Fruit fly (Drosophila melanogaster): ENCODE results near the gene retm.

The retm gene

DNA sequence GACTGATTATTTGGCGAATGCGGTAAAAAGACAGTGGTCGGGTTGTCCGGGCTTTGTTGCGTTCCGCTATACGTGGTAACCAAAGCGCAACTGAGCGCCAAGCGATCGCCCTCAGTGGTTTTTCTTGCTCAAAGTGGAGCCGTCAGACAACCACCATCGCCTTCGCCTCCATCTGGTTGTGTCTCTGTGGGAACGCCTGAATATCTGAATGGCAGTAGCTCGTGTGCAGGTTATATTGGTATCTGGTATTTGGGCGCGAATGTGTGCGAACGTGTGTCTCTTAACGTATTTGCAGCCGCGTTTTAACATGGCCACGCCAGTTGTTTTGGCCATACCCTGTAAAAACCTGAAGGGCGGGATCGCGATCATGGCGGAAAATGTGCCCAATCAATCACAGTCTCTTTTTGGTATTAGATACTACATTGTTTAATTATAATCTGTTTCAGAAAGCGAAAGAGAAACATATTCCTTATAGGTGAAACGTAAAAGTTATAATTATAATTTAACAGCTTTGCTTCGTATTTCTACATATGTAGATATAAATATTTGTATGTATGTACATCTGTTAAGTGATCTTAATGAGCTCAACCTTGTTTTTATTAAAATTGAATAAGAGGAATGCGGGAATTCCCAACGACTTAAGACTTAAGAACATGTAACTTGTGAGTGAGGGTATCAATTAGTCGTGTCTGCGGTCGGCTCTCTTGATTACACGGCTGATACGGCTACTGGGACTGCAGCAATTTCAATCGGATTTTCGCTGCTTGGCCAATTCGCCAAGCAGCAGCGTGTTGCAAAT, 16.4 kb upstream of the retm start:
- TF ChIP-seq CG15710 (tag; optimal IDR thresholded peaks at IDR 0.05) (peak; percentile 60), CG34367 (tag; optimal IDR thresholded peaks at IDR 0.05) (peak; percentile 31), CG9948 (tag; optimal IDR thresholded peaks at IDR 0.05) (peak; percentile 49), CG14655 (GFP tag; optimal IDR thresholded peaks at IDR 0.05) (peak; percentile 62), CG8301 (tag; optimal IDR thresholded peaks at IDR 0.05) (peak; percentile 68), Pif1A (GFP tag; optimal IDR thresholded peaks at IDR 0.05) (peak; percentile 46), fd96Ca (GFP tag; IDR thresholded peaks at IDR 0.05) (no peak), gl (tag; optimal IDR thresholded peaks at IDR 0.05) (no peak), EcR (GFP tag; optimal IDR thresholded peaks at IDR 0.05) (peak; percentile 9), CG32121 (GFP tag; IDR thresholded peaks at IDR 0.05) (no peak), Ets98B (GFP tag; IDR thresholded peaks at IDR 0.05) (peak; percentile 8; the same call in 1 of the 2 replicates), Pif1B (GFP tag; optimal IDR thresholded peaks at IDR 0.05) (peak; percentile 31), CG8159 (tag; optimal IDR thresholded peaks at IDR 0.05) (peak; percentile 69), rn (GFP tag; IDR thresholded peaks at IDR 0.05) (no peak), Snoo (tag; optimal IDR thresholded peaks at IDR 0.05) (peak; percentile 36), CG10348 (GFP tag; IDR thresholded peaks at IDR 0.05) (no peak), CG12605 (GFP tag; IDR thresholded peaks at IDR 0.05) (no peak), D1 (tag; optimal IDR thresholded peaks at IDR 0.05) (peak; percentile 21), CG13204 (GFP tag; optimal IDR thresholded peaks at IDR 0.05) (no peak), CG4496 (GFP tag; IDR thresholded peaks at IDR 0.05) (peak; percentile 44; the same call in 1 of the 3 replicates), CG17806 (tag; optimal IDR thresholded peaks at IDR 0.05) (peak; percentile 48)

DNA sequence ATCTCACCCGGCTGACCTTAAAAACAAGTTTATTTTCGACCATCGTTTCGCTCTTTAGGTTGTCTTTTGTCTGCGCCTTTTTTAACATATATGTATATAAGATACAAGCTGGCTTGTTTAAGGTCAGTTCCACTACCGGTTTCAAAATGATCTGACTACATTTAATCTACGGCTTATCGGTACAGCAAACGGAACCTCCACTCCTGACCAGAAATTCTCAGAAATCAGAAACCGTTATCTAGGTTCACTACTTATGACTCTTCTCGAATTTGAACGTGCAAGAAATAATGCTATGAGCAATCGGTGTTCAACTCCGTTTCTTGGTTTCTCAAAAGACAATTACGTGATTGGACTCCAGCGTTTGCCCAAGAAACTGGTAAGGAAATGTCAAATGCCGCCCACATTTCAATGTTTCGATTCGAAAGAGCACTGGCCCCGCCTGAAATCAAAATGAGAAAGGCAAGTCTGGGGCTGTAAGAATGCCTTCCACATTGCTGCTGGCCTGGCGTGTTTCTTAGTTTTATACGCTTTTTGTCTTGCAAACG, 14.4 kb upstream of the retm start:
- TF ChIP-seq CG34367 (tag; optimal IDR thresholded peaks at IDR 0.05) (no peak), EcR (GFP tag; optimal IDR thresholded peaks at IDR 0.05) (peak; percentile 75)

DNA sequence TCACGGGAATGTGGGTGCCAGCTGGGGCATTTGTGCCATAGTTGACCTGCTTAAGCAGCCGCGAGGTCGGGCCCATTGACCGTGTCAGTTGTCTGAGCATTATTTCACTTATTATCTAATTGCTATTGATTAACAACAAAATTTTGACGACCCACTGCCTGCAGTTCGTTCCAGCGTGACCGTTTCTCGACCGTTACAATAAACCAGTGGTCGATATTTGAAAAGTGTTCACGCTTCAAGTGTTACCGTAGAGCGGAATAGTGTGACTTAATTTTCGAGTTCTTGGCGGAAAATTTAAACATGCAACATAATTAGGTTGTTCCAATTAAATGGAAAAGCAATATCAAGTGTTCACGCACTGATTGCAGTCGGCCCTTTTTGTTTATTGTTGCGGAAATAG, 11.8 kb upstream of the retm start, which contains the start of gene HemK1:
HemK1 (minus strand) TSS at position 190 of the 400 bp plus-strand sequence.
- no peak for TF ChIP-seq CG34367 (tag; optimal IDR thresholded peaks at IDR 0.05)
- TF ChIP-seq gl (tag; optimal IDR thresholded peaks at IDR 0.05): no peak
- no peak for TF ChIP-seq CG13204 (GFP tag; optimal IDR thresholded peaks at IDR 0.05)
- no peak for TF ChIP-seq CG32121 (GFP tag; IDR thresholded peaks at IDR 0.05)
- no peak for TF ChIP-seq CG17806 (tag; optimal IDR thresholded peaks at IDR 0.05)
- no peak for TF ChIP-seq CG12605 (GFP tag; IDR thresholded peaks at IDR 0.05)
- TF ChIP-seq Pif1A (GFP tag; optimal IDR thresholded peaks at IDR 0.05): no peak
- no peak for TF ChIP-seq CG9948 (tag; optimal IDR thresholded peaks at IDR 0.05)
- no peak for TF ChIP-seq Snoo (tag; optimal IDR thresholded peaks at IDR 0.05)
- no peak for TF ChIP-seq CG10348 (GFP tag; IDR thresholded peaks at IDR 0.05)
- no peak for TF ChIP-seq EcR (GFP tag; optimal IDR thresholded peaks at IDR 0.05)
- no peak for TF ChIP-seq CG15710 (tag; optimal IDR thresholded peaks at IDR 0.05)
- no peak for TF ChIP-seq CG4496 (GFP tag; IDR thresholded peaks at IDR 0.05)
- TF ChIP-seq CG14655 (GFP tag; optimal IDR thresholded peaks at IDR 0.05): no peak
- no peak for TF ChIP-seq CG8301 (tag; optimal IDR thresholded peaks at IDR 0.05)
- TF ChIP-seq Pif1B (GFP tag; optimal IDR thresholded peaks at IDR 0.05): no peak
- no peak for TF ChIP-seq D1 (tag; optimal IDR thresholded peaks at IDR 0.05)
- no peak for TF ChIP-seq fd96Ca (GFP tag; IDR thresholded peaks at IDR 0.05)
- no peak for TF ChIP-seq Ets98B (GFP tag; IDR thresholded peaks at IDR 0.05)
- no peak for TF ChIP-seq CG8159 (tag; optimal IDR thresholded peaks at IDR 0.05)

DNA sequence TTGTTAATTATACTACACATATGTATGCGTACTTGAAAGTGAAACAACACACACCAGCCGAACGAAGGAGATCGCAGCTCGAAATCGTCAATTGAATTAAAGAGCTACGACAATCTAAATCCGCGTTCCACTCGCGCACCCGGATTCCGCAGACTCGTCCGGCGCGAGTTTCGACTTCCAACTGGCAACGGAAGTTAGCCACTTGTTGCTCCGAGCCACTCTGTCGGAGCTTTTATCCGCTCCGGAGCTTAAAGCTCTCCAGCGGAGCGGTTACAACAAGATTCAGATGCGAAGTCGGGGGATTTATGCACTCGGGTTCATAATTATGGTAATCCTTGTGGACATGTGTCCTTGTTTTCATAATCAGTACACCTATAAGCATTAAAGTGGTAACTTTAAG, 9.8 kb upstream of the retm start, which contains the start of gene Rchy1:
Rchy1 (minus strand) TSS at position 173 of the 400 bp plus-strand sequence.
- peak; percentile 15 for TF ChIP-seq Pif1A (GFP tag; optimal IDR thresholded peaks at IDR 0.05)
- peak; percentile 93 for TF ChIP-seq CG12605 (GFP tag; IDR thresholded peaks at IDR 0.05)
- peak; percentile 44; the same call in 1 of the 2 replicates for TF ChIP-seq Ets98B (GFP tag; IDR thresholded peaks at IDR 0.05)
- TF ChIP-seq rn (GFP tag; IDR thresholded peaks at IDR 0.05): no peak
- TF ChIP-seq fd96Ca (GFP tag; IDR thresholded peaks at IDR 0.05): no peak
- TF ChIP-seq CG8301 (tag; optimal IDR thresholded peaks at IDR 0.05): no peak
- TF ChIP-seq CG10348 (GFP tag; IDR thresholded peaks at IDR 0.05): no peak
- TF ChIP-seq CG14655 (GFP tag; optimal IDR thresholded peaks at IDR 0.05): no peak
- TF ChIP-seq CG32121 (GFP tag; IDR thresholded peaks at IDR 0.05): 0 out of 2 replicates have a peak, but pooled peaks have one; percentile 18
- TF ChIP-seq Snoo (tag; optimal IDR thresholded peaks at IDR 0.05): peak; percentile 1
- TF ChIP-seq D1 (tag; optimal IDR thresholded peaks at IDR 0.05): no peak
- no peak for TF ChIP-seq CG15710 (tag; optimal IDR thresholded peaks at IDR 0.05)
- TF ChIP-seq gl (tag; optimal IDR thresholded peaks at IDR 0.05): peak; percentile 20
- TF ChIP-seq CG4496 (GFP tag; IDR thresholded peaks at IDR 0.05): peak; percentile 15; the same call in 1 of the 3 replicates
- TF ChIP-seq EcR (GFP tag; optimal IDR thresholded peaks at IDR 0.05): no peak
- peak; percentile 16 for TF ChIP-seq Pif1B (GFP tag; optimal IDR thresholded peaks at IDR 0.05)
- TF ChIP-seq CG9948 (tag; optimal IDR thresholded peaks at IDR 0.05): no peak
- no peak for TF ChIP-seq CG8159 (tag; optimal IDR thresholded peaks at IDR 0.05)
- TF ChIP-seq CG17806 (tag; optimal IDR thresholded peaks at IDR 0.05): no peak
- no peak for TF ChIP-seq CG13204 (GFP tag; optimal IDR thresholded peaks at IDR 0.05)
- no peak for TF ChIP-seq CG34367 (tag; optimal IDR thresholded peaks at IDR 0.05)

DNA sequence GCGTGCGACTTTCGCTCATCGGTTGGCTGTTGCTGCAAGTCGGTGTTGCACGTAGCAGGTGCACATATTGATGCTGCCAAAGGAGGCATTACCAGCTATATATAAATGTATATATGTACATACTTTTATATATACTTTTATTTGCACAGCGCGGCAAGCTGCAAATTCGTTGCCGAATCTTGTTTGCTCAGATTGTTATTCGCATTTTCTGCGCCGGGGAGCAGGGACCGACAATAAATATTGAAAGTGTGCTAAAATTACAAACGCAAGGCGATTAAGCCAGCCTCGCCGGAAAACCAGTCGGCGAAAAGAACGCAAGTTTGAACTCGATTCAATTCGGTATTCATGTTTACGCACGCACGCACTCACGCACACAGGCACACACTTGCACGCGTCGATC, 9.1 kb upstream of the retm start:
- no peak for TF ChIP-seq CG9948 (tag; optimal IDR thresholded peaks at IDR 0.05)
- no peak for TF ChIP-seq CG34367 (tag; optimal IDR thresholded peaks at IDR 0.05)
- TF ChIP-seq CG4496 (GFP tag; IDR thresholded peaks at IDR 0.05): no peak
- no peak for TF ChIP-seq Pif1B (GFP tag; optimal IDR thresholded peaks at IDR 0.05)
- no peak for TF ChIP-seq rn (GFP tag; IDR thresholded peaks at IDR 0.05)
- no peak for TF ChIP-seq Snoo (tag; optimal IDR thresholded peaks at IDR 0.05)
- TF ChIP-seq CG8159 (tag; optimal IDR thresholded peaks at IDR 0.05): no peak
- no peak for TF ChIP-seq fd96Ca (GFP tag; IDR thresholded peaks at IDR 0.05)
- TF ChIP-seq Pif1A (GFP tag; optimal IDR thresholded peaks at IDR 0.05): no peak
- TF ChIP-seq CG17806 (tag; optimal IDR thresholded peaks at IDR 0.05): no peak
- TF ChIP-seq CG8301 (tag; optimal IDR thresholded peaks at IDR 0.05): no peak
- TF ChIP-seq Ets98B (GFP tag; IDR thresholded peaks at IDR 0.05): no peak
- TF ChIP-seq CG13204 (GFP tag; optimal IDR thresholded peaks at IDR 0.05): no peak
- TF ChIP-seq D1 (tag; optimal IDR thresholded peaks at IDR 0.05): no peak
- TF ChIP-seq CG12605 (GFP tag; IDR thresholded peaks at IDR 0.05): no peak
- no peak for TF ChIP-seq EcR (GFP tag; optimal IDR thresholded peaks at IDR 0.05)
